Worm (Caenorhabditis elegans) whole organism, L3 larva: ENCODE measurements around the gene srb-12.

Experiments used
- elt-2 ChIP-seq: sonication (generic microtip); optimal IDR thresholded peaks from 2 replicates; lab custom pipeline; 2016; ENCODE audit warnings: missing genetic modification reagents, mild to moderate bottlenecking, missing genetic modification characterization, missing compliant biosample characterization
- nhr-12 ChIP-seq: fragments of 150-350 bp; optimal IDR thresholded peaks from 2 replicates; lab custom pipeline; 2014; ENCODE audit warnings: missing biosample characterization, missing genetic modification characterization
- pha-4 ChIP-seq: fragments of 150-350 bp; optimal IDR thresholded peaks from 2 replicates; lab custom pipeline; 2014; ENCODE audit warnings: missing biosample characterization, missing genetic modification reagents, missing genetic modification characterization
- pqm-1 ChIP-seq: fragments of 150-350 bp; optimal IDR thresholded peaks from 2 replicates; lab custom pipeline; 2017; ENCODE audit warnings: missing biosample characterization, missing genetic modification characterization, inconsistent platforms

DNA sequence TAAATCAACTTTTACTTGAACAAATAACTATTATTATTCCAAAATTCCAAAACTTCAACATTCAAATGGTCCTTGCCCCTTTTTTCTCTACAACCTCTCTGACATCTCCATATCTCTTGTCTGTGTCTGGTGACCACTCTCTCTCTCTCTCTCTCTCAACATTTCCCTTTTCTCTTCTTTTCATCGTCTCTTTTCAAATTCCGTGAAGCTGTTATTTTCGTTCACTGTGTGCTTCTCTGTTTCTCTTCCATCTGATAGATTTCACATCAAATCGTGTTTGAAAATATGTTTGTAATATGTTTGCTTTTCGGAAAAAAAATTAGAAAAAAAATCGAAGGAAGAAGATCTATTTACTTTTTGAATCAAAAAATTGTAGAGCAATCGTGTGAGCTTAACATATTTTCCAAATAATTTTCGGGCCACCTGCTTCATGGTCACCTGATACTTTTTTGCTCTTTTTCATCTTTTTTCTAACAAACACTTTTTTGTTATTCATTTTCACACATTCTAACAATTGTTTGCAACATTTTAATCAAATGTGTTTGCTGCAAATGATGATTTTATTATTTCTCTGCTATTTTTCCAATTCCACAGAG is 46.6 kb upstream of the srb-12 start:
- TF ChIP-seq nhr-12 (no peak), pqm-1 (tag; lab: Kevin White, UChicago) (no peak), pha-4 (tag; lab: Kevin White, UChicago) (peak; percentile 56), elt-2 (tag; lab: Kevin White, UChicago) (no peak)
